Fruit fly (Drosophila melanogaster) whole organism, embryonic: ENCODE data around the gene CG31683.
A peak's percentile ranks its signal among the peaks of the same experiment; 100 is the strongest.
"Not testable (repeated sequence)": the region's sequence is repeated elsewhere in the genome, so short reads cannot be mapped to it uniquely, and the experiment has no call there.

Experiments used
- CG10274 ChIP-seq: fragments of 200-800 bp; sonication (Bioruptor generic); optimal IDR thresholded peaks from 3 replicates; lab custom pipeline; 2017; ENCODE audit warnings: missing biosample characterization, mild to moderate bottlenecking, missing genetic modification characterization
- CG11093 ChIP-seq: fragments of 200-800 bp; sonication (Bioruptor generic); IDR thresholded peaks from 3 replicates; pipeline ENCODE4 v1.3.6; 2022; ENCODE audit warnings: missing biosample characterization, missing genetic modification characterization
- CG12659 ChIP-seq: fragments of 200-800 bp; sonication (Bioruptor generic); optimal IDR thresholded peaks from 3 replicates; lab custom pipeline; 2017; ENCODE audit warnings: mild to moderate bottlenecking, missing biosample characterization, missing genetic modification reagents, missing genetic modification characterization
- CG14710 ChIP-seq: fragments of 200-800 bp; sonication (Bioruptor generic); optimal IDR thresholded peaks from 3 replicates; lab custom pipeline; 2019; ENCODE audit warnings: missing biosample characterization, mild to moderate bottlenecking, missing genetic modification characterization, moderate library complexity
- CG1603 ChIP-seq: fragments of 200-800 bp; sonication (Bioruptor generic); optimal IDR thresholded peaks from 2 replicates; lab custom pipeline; 2019; ENCODE audit warnings: missing biosample characterization, mild to moderate bottlenecking, missing genetic modification characterization, moderate library complexity
- CG17186 ChIP-seq: fragments of 200-800 bp; sonication (Bioruptor generic); optimal IDR thresholded peaks from 3 replicates; lab custom pipeline; 2017; ENCODE audit warnings: missing biosample characterization, missing genetic modification reagents, missing genetic modification characterization
- CG17359 ChIP-seq: fragments of 200-800 bp; sonication (Bioruptor generic); optimal IDR thresholded peaks from 3 replicates; lab custom pipeline; 2018; ENCODE audit warnings: missing biosample characterization, mild to moderate bottlenecking, missing genetic modification characterization, moderate library complexity
- CG17568 ChIP-seq: fragments of 200-800 bp; sonication (Bioruptor generic); optimal IDR thresholded peaks from 2 replicates; lab custom pipeline; 2018; ENCODE audit warnings: missing biosample characterization, mild to moderate bottlenecking, missing genetic modification characterization, moderate library complexity
- CG18262 ChIP-seq: fragments of 200-800 bp; optimal IDR thresholded peaks from 3 replicates; lab custom pipeline; 2019; ENCODE audit warnings: missing biosample characterization, mild to moderate bottlenecking, missing genetic modification characterization, moderate library complexity
- CG30403 ChIP-seq: fragments of 200-800 bp; sonication (Bioruptor generic); optimal IDR thresholded peaks from 3 replicates; lab custom pipeline; 2016; ENCODE audit warnings: missing biosample characterization, missing genetic modification characterization
- CG31441 ChIP-seq: fragments of 200-800 bp; sonication (Bioruptor generic); IDR thresholded peaks from 2 replicates; pipeline ENCODE4 v1.3.6; 2022; ENCODE audit warnings: missing biosample characterization, missing genetic modification characterization
- CG3281 ChIP-seq: fragments of 200-800 bp; sonication (Bioruptor generic); optimal IDR thresholded peaks from 3 replicates; lab custom pipeline; 2017; ENCODE audit warnings: missing biosample characterization, mild to moderate bottlenecking, missing genetic modification characterization
- CG33213 ChIP-seq: fragments of 200-800 bp; sonication (Bioruptor generic); optimal IDR thresholded peaks from 3 replicates; lab custom pipeline; 2016; ENCODE audit warnings: missing biosample characterization, missing genetic modification characterization
- CG34422 ChIP-seq: fragments of 200-800 bp; sonication (Bioruptor generic); IDR thresholded peaks from 3 replicates; pipeline ENCODE4 v1.3.6; 2022; ENCODE audit warnings: missing biosample characterization, missing genetic modification characterization
- CG3995 ChIP-seq: fragments of 200-800 bp; sonication (Bioruptor generic); optimal IDR thresholded peaks from 3 replicates; lab custom pipeline; 2016; ENCODE audit warnings: missing biosample characterization, missing genetic modification characterization
- CG4730 ChIP-seq: fragments of 200-800 bp; sonication (Bioruptor generic); IDR thresholded peaks from 2 replicates; pipeline ENCODE4 v1.3.6; 2022; ENCODE audit warnings: missing biosample characterization, missing genetic modification characterization
- CG6765 ChIP-seq: fragments of 200-800 bp; sonication (Bioruptor generic); optimal IDR thresholded peaks from 3 replicates; lab custom pipeline; 2017; ENCODE audit warnings: missing biosample characterization, mild to moderate bottlenecking, missing genetic modification characterization
- CG7987 ChIP-seq: fragments of 200-800 bp; sonication (Bioruptor generic); optimal IDR thresholded peaks from 2 replicates; lab custom pipeline; 2018; ENCODE audit warnings: missing biosample characterization, mild to moderate bottlenecking, missing genetic modification characterization, moderate library complexity
- CG8478 ChIP-seq: fragments of >200 bp; optimal IDR thresholded peaks from 2 replicates; lab custom pipeline; 2018
- CG9876 ChIP-seq: fragments of 200-800 bp; sonication (Bioruptor generic); optimal IDR thresholded peaks from 2 replicates; lab custom pipeline; 2016; ENCODE audit warnings: missing biosample characterization, missing genetic modification characterization
- CG9932 ChIP-seq: fragments of 200-800 bp; sonication (Bioruptor generic); IDR thresholded peaks from 2 replicates; pipeline ENCODE4 v1.3.6; 2022; ENCODE audit warnings: missing biosample characterization, missing genetic modification characterization
- CrebB ChIP-seq: fragments of 200-800 bp; sonication (Bioruptor generic); optimal IDR thresholded peaks from 3 replicates; lab custom pipeline; 2018; ENCODE audit warnings: missing biosample characterization, mild to moderate bottlenecking, missing genetic modification characterization
- Dfd ChIP-seq, 2 experiments: fragments of >200 bp; optimal IDR thresholded peaks; 2 replicates each; lab custom pipeline; 2017; ENCODE audit warnings: missing biosample characterization in 2 of 2, missing genetic modification characterization in 2 of 2
- Ets65A ChIP-seq: fragments of 200-800 bp; sonication (Bioruptor generic); peaks from one replicate; lab custom pipeline; 2016; ENCODE audit warnings: missing biosample characterization, missing genetic modification characterization
- Oaz ChIP-seq: fragments of 200-800 bp; sonication (Bioruptor generic); IDR thresholded peaks from 2 replicates; pipeline ENCODE4 v1.3.6; 2022; ENCODE audit warnings: missing biosample characterization, missing genetic modification characterization
- Spps ChIP-seq: fragments of 200-800 bp; sonication (Bioruptor generic); optimal IDR thresholded peaks from 2 replicates; lab custom pipeline; 2018; ENCODE audit warnings: missing biosample characterization, mild to moderate bottlenecking, missing genetic modification characterization
- ara ChIP-seq: fragments of 200-800 bp; sonication (Bioruptor generic); IDR thresholded peaks from 2 replicates; pipeline ENCODE4 v1.3.6; 2022; ENCODE audit warnings: missing biosample characterization, missing genetic modification characterization
- ash1 ChIP-seq: fragments of 200-800 bp; sonication (Bioruptor generic); optimal IDR thresholded peaks from 2 replicates; lab custom pipeline; 2018; ENCODE audit warnings: missing biosample characterization, mild to moderate bottlenecking, missing genetic modification characterization
- cato ChIP-seq: fragments of 200-800 bp; sonication (Bioruptor generic); optimal IDR thresholded peaks from 2 replicates; lab custom pipeline; 2016; ENCODE audit warnings: missing biosample characterization, missing genetic modification characterization, borderline replicate concordance
- cg ChIP-seq: fragments of 200-800 bp; sonication (Bioruptor generic); optimal IDR thresholded peaks from 3 replicates; lab custom pipeline; 2019; ENCODE audit warnings: missing biosample characterization, mild to moderate bottlenecking, missing genetic modification characterization, moderate library complexity
- chinmo ChIP-seq: fragments of 200-800 bp; sonication (Bioruptor generic); IDR thresholded peaks from 4 replicates; pipeline ENCODE4 v1.3.6; 2022; ENCODE audit warnings: missing biosample characterization, missing genetic modification characterization; ENCODE audit not compliant: partially characterized antibody
- crp ChIP-seq, 2 experiments: fragments of 200-800 bp; sonication (Bioruptor generic); optimal IDR thresholded peaks; 2 replicates in 1 of 2; 3 replicates in 1 of 2; lab custom pipeline; 2017; ENCODE audit warnings: missing biosample characterization in 2 of 2, missing genetic modification characterization in 2 of 2, mild to moderate bottlenecking in 1 of 2, moderate library complexity in 1 of 2
- fd96Cb ChIP-seq: fragments of 200-800 bp; sonication (Bioruptor generic); optimal IDR thresholded peaks from 2 replicates; lab custom pipeline; 2018; ENCODE audit warnings: missing biosample characterization, mild to moderate bottlenecking, missing genetic modification characterization, moderate library complexity
- inv ChIP-seq: fragments of 200-800 bp; sonication (Bioruptor generic); IDR thresholded peaks from 2 replicates; pipeline ENCODE4 v1.3.6; 2022; ENCODE audit warnings: missing biosample characterization, missing genetic modification characterization; ENCODE audit not compliant: partially characterized antibody
- nmo ChIP-seq: fragments of 200-800 bp; sonication (Bioruptor generic); optimal IDR thresholded peaks from 2 replicates; lab custom pipeline; 2018; ENCODE audit warnings: missing biosample characterization, mild to moderate bottlenecking, missing genetic modification characterization, moderate library complexity
- pan ChIP-seq, 4 experiments: fragments of >200 bp in 3 of 4; fragments of 200-800 bp in 1 of 4; sonication (Bioruptor generic) in 1 of 4; optimal IDR thresholded peaks in 3 of 4; IDR thresholded peaks in 1 of 4; 2 replicates each; pipeline versions ENCODE4 v1.3.6 to Lab custom; 2017 to 2022; ENCODE audit warnings: missing biosample characterization in 2 of 4, missing genetic modification characterization in 2 of 4, mixed read lengths in 1 of 4
- peb ChIP-seq: fragments of 200-800 bp; sonication (Bioruptor generic); IDR thresholded peaks from 2 replicates; pipeline ENCODE4 v1.3.6; 2022; ENCODE audit warnings: missing biosample characterization, missing genetic modification characterization
- run ChIP-seq: fragments of 200-800 bp; sonication (Bioruptor generic); optimal IDR thresholded peaks from 3 replicates; lab custom pipeline; 2018; ENCODE audit warnings: missing biosample characterization, mild to moderate bottlenecking, missing genetic modification characterization
- sens ChIP-seq: fragments of 200-800 bp; sonication (Bioruptor generic); peaks from one replicate; lab custom pipeline; 2016; ENCODE audit warnings: missing biosample characterization, missing genetic modification characterization
- sob ChIP-seq: fragments of 200-800 bp; sonication (Bioruptor generic); IDR thresholded peaks from 2 replicates; pipeline ENCODE4 v1.3.6; 2022; ENCODE audit warnings: missing biosample characterization, missing genetic modification characterization
- tio ChIP-seq: fragments of 200-800 bp; sonication (Bioruptor generic); optimal IDR thresholded peaks from 2 replicates; lab custom pipeline; 2017; ENCODE audit warnings: missing biosample characterization, missing genetic modification characterization, inconsistent platforms

CG31683 gene

dm6 chr2L:20463316-20463856, 13.6 kb upstream of the CG31683 start, which contains the start of gene CG2493 (continued):
- TF ChIP-seq CG7987 (GFP tag; lab: Kevin White, UChicago) (no peak), CG30403 (GFP tag; lab: Kevin White, UChicago) (peak; percentile 5), CG6765 (GFP tag; lab: Kevin White, UChicago) (no peak), CG10274 (no peak), CG17568 (GFP tag; lab: Kevin White, UChicago) (no peak), CG17359 (tag; lab: Kevin White, UChicago) (peak; percentile 33), CG12659 (GFP tag; lab: Kevin White, UChicago) (no peak), sens (peak; percentile 80), CG3995 (peak; percentile 43), CG11093 (GFP tag; lab: Robert Waterston, UW) (no peak), peb (GFP tag; lab: Robert Waterston, UW) (no peak), ash1 (GFP tag; lab: Kevin White, UChicago) (no peak), sob (GFP tag; lab: Robert Waterston, UW) (peak; percentile 59; the same call in 1 of the 2 replicates), Oaz (GFP tag; lab: Robert Waterston, UW) (no peak), CG18262 (peak; percentile 64), CG9876 (GFP tag; lab: Kevin White, UChicago) (no peak), CG33213 (GFP tag; lab: Kevin White, UChicago) (peak; percentile 5), CG9932 (GFP tag; lab: Robert Waterston, UW) (peak; percentile 6; the same call in 1 of the 2 replicates), pan (optimal IDR thresholded peaks at IDR 0.05; lab: Kevin White, UChicago) (no peak), pan (GFP tag; optimal IDR thresholded peaks at IDR 0.05 in 1 of 2, IDR thresholded peaks at IDR 0.05 in 1 of 2) (peak in 1 of 2 experiments; percentile 52), fd96Cb (tag; lab: Kevin White, UChicago) (peak; percentile 6), CG17186 (peak; percentile 45), CG14710 (peak; percentile 59), nmo (peak; percentile 5), tio (no peak), CG1603 (tag; lab: Kevin White, UChicago) (peak; percentile 18), chinmo (no peak), CrebB (no peak), CG34422 (GFP tag; lab: Robert Waterston, UW) (0 out of 3 replicates have a peak, but pooled peaks have one; percentile 39), Spps (tag; lab: Kevin White, UChicago) (peak; percentile 5), run (tag; lab: Kevin White, UChicago) (no peak), CG3281 (GFP tag; lab: Kevin White, UChicago) (peak; percentile 43), CG31441 (GFP tag; lab: Robert Waterston, UW) (peak; percentile 43; the same call in 1 of the 2 replicates)
- TF ChIP-seq, all 482 proteins: peak for 76

- not testable (repeated sequence) for TF ChIP-seq CG4730 (GFP tag; lab: Robert Waterston, UW); inv (GFP tag; lab: Robert Waterston, UW); crp (GFP tag; optimal IDR thresholded peaks at IDR 0.05; lab: Kevin White, UChicago)
- TF ChIP-seq, all 482 proteins: peak for 0; not testable (repeated sequence) for 482
Observed at dm6 chr2L:20458975-20459374, 9.2 kb upstream of the CG31683 start, which contains the start of the genes CG18858 and Cdc23. Gene CG18858, minus strand, starts transcription at chr2L:20459075. Gene Cdc23, plus strand, starts transcription at chr2L:20459342.

dm6 chr2L:20438474-20438873, 11.3 kb downstream of the CG31683 start:
- peak; percentile 79 for TF ChIP-seq Ets65A (GFP tag; lab: Kevin White, UChicago)
- no peak for TF ChIP-seq ara (GFP tag; lab: Robert Waterston, UW)
- TF ChIP-seq Dfd (GFP tag; optimal IDR thresholded peaks at IDR 0.05; lab: Kevin White, UChicago) = peak in 1 of 2 experiments; percentile 65
- no peak for TF ChIP-seq cato (GFP tag; lab: Kevin White, UChicago)
- peak; percentile 2 for TF ChIP-seq CG8478 (lab: Kevin White, UChicago)
- peak; percentile 15 for TF ChIP-seq cg (GFP tag; lab: Kevin White, UChicago)
